Fruit fly (Drosophila melanogaster): ENCODE data around the gene RpL13A.
A peak's percentile ranks its signal among the peaks of the same experiment; 100 is the strongest.

The RpL13A gene

dm6 chr3R:5632182-5632581 lies 7.9 kb downstream of the RpL13A start, which contains the start of gene CG31549 (continued):
- no peak for TF ChIP-seq Trl (optimal IDR thresholded peaks at IDR 0.05)
- TF ChIP-seq Trl (GFP tag; optimal IDR thresholded peaks at IDR 0.05): no peak
- TF ChIP-seq Dp (GFP tag; optimal IDR thresholded peaks at IDR 0.05): peak; percentile 58
- no peak for TF ChIP-seq trem (tag; optimal IDR thresholded peaks at IDR 0.05)
- TF ChIP-seq CG11696 (GFP tag; IDR thresholded peaks at IDR 0.05): no peak
- no peak for TF ChIP-seq CG15073 (GFP tag; optimal IDR thresholded peaks at IDR 0.05)
- TF ChIP-seq CHES-1-like (GFP tag; optimal IDR thresholded peaks at IDR 0.05): no peak
- no peak for TF ChIP-seq Bteb2 (GFP tag; optimal IDR thresholded peaks at IDR 0.05)
- TF ChIP-seq CG7987 (GFP tag; optimal IDR thresholded peaks at IDR 0.05): no peak
- no peak for TF ChIP-seq CG12219 (GFP tag; optimal IDR thresholded peaks at IDR 0.05)
- TF ChIP-seq Sox102F (GFP tag; optimal IDR thresholded peaks at IDR 0.05): no peak
- peak; percentile 80 for TF ChIP-seq Med (GFP tag)
- TF ChIP-seq CG3407 (GFP tag; optimal IDR thresholded peaks at IDR 0.05): no peak
- no peak for TF ChIP-seq nau (GFP tag; optimal IDR thresholded peaks at IDR 0.05)
- no peak for TF ChIP-seq tup (GFP tag; optimal IDR thresholded peaks at IDR 0.05)
- TF ChIP-seq jumu (GFP tag; optimal IDR thresholded peaks at IDR 0.05): no peak
- no peak for TF ChIP-seq Neu2 (GFP tag; optimal IDR thresholded peaks at IDR 0.05; ENCODE audit: borderline replicate concordance)
- TF ChIP-seq CG8281 (tag; optimal IDR thresholded peaks at IDR 0.05): no peak
- no peak for TF ChIP-seq cwo (GFP tag; optimal IDR thresholded peaks at IDR 0.05)
- no peak for TF ChIP-seq CG2202 (tag; optimal IDR thresholded peaks at IDR 0.05)
- TF ChIP-seq Elba2 (GFP tag; optimal IDR thresholded peaks at IDR 0.05): no peak
- TF ChIP-seq BEAF-32 (GFP tag; optimal IDR thresholded peaks at IDR 0.05): peak; percentile 7
- TF ChIP-seq bbx (GFP tag; IDR thresholded peaks at IDR 0.05; ENCODE audit: partially characterized antibody): no peak
- no peak for TF ChIP-seq nerfin-2 (GFP tag; IDR thresholded peaks at IDR 0.05; ENCODE audit: partially characterized antibody)
- no peak for TF ChIP-seq Spps (tag; optimal IDR thresholded peaks at IDR 0.05)
- TF ChIP-seq pita (GFP tag; optimal IDR thresholded peaks at IDR 0.05): no peak
- no peak for TF ChIP-seq onecut (GFP tag; IDR thresholded peaks at IDR 0.05)
- peak; percentile 54 for TF ChIP-seq E2f2 (GFP tag; IDR thresholded peaks at IDR 0.05)
- TF ChIP-seq CG18599 (GFP tag; optimal IDR thresholded peaks at IDR 0.05): no peak
- TF ChIP-seq gem (tag; optimal IDR thresholded peaks at IDR 0.05): no peak
- TF ChIP-seq CG4707 (GFP tag; optimal IDR thresholded peaks at IDR 0.05): no peak
- no peak for TF ChIP-seq CG6813 (GFP tag; optimal IDR thresholded peaks at IDR 0.05)
- no peak for TF ChIP-seq CG13624 (GFP tag; optimal IDR thresholded peaks at IDR 0.05)
- no peak for TF ChIP-seq corto (GFP tag; optimal IDR thresholded peaks at IDR 0.05)
- TF ChIP-seq run (tag; optimal IDR thresholded peaks at IDR 0.05): no peak
- no peak for TF ChIP-seq unpg (GFP tag; optimal IDR thresholded peaks at IDR 0.05)
- peak in 1 of 2 experiments; percentile 90 for TF ChIP-seq crp (GFP tag; optimal IDR thresholded peaks at IDR 0.05)
- TF ChIP-seq Optix (GFP tag; IDR thresholded peaks at IDR 0.05): no peak
- TF ChIP-seq Aef1 (GFP tag; IDR thresholded peaks at IDR 0.05): no peak
- TF ChIP-seq Mes4 (GFP tag; optimal IDR thresholded peaks at IDR 0.05): no peak
- no peak for TF ChIP-seq CG3838 (GFP tag; optimal IDR thresholded peaks at IDR 0.05)
- TF ChIP-seq MESR4 (GFP tag; optimal IDR thresholded peaks at IDR 0.05): peak; percentile 39
- no peak for TF ChIP-seq CoRest (tag; optimal IDR thresholded peaks at IDR 0.05)
- no peak for TF ChIP-seq CG17359 (tag; optimal IDR thresholded peaks at IDR 0.05)
- no peak for TF ChIP-seq Nf-YB (GFP tag; optimal IDR thresholded peaks at IDR 0.05)
- TF ChIP-seq CG2116 (GFP tag; optimal IDR thresholded peaks at IDR 0.05): peak; percentile 30
- no peak for TF ChIP-seq CG10565 (GFP tag; optimal IDR thresholded peaks at IDR 0.05)
- no peak for TF ChIP-seq danr (GFP tag; IDR thresholded peaks at IDR 0.05)
- TF ChIP-seq stwl (tag; optimal IDR thresholded peaks at IDR 0.05): no peak
- no peak for TF ChIP-seq hth (optimal IDR thresholded peaks at IDR 0.05)
- peak; percentile 87 for TF ChIP-seq Myb (GFP tag; optimal IDR thresholded peaks at IDR 0.05)

Measured in whole organism, embryonic.